Fruit fly (Drosophila melanogaster) whole organism, prepupa: Measurements from ENCODE around the gene Cks85A.

Source experiments
- CG11762 ChIP-seq: fragments of 200-800 bp; sonication (Bioruptor generic); optimal IDR thresholded peaks from 3 replicates; lab custom pipeline; 2016; ENCODE audit warnings: missing biosample characterization, missing genetic modification characterization; ENCODE audit not compliant: insufficient read depth
- CG16779 ChIP-seq: fragments of 200-800 bp; sonication (Bioruptor generic); optimal IDR thresholded peaks from 3 replicates; lab custom pipeline; 2017; ENCODE audit warnings: missing biosample characterization, mild to moderate bottlenecking, missing genetic modification characterization
- CG31627 ChIP-seq: fragments of 200-800 bp; sonication (Bioruptor generic); optimal IDR thresholded peaks from 3 replicates; lab custom pipeline; 2016; ENCODE audit warnings: missing biosample characterization, missing genetic modification characterization
- CG6163 ChIP-seq: fragments of 200-800 bp; sonication (Bioruptor generic); IDR thresholded peaks from 3 replicates; pipeline ENCODE4 v1.3.6; 2022; ENCODE audit warnings: missing biosample characterization, missing genetic modification characterization
- Eip75B ChIP-seq: fragments of 200-800 bp; sonication (Bioruptor generic); optimal IDR thresholded peaks from 3 replicates; lab custom pipeline; 2016; ENCODE audit warnings: missing biosample characterization, missing genetic modification characterization
- Ets96B ChIP-seq: fragments of 200-800 bp; optimal IDR thresholded peaks from 2 replicates; lab custom pipeline; 2019; ENCODE audit warnings: missing biosample characterization, mild to moderate bottlenecking, missing genetic modification characterization, moderate library complexity
- OdsH ChIP-seq: fragments of 200-800 bp; sonication (Bioruptor generic); optimal IDR thresholded peaks from 3 replicates; lab custom pipeline; 2016; ENCODE audit warnings: missing biosample characterization, missing genetic modification characterization
- Smox ChIP-seq: fragments of 200-800 bp; sonication (Bioruptor generic); optimal IDR thresholded peaks from 3 replicates; lab custom pipeline; 2016; ENCODE audit warnings: missing biosample characterization, missing genetic modification characterization
- Sox102F ChIP-seq: fragments of 200-800 bp; sonication (Bioruptor generic); optimal IDR thresholded peaks from 2 replicates; lab custom pipeline; 2016; ENCODE audit warnings: missing biosample characterization, mild to moderate bottlenecking, missing genetic modification characterization
- eg ChIP-seq: fragments of 200-800 bp; sonication (Bioruptor generic); IDR thresholded peaks from 3 replicates; pipeline ENCODE4 v1.3.6; 2022; ENCODE audit warnings: missing biosample characterization, missing genetic modification characterization

DNA sequence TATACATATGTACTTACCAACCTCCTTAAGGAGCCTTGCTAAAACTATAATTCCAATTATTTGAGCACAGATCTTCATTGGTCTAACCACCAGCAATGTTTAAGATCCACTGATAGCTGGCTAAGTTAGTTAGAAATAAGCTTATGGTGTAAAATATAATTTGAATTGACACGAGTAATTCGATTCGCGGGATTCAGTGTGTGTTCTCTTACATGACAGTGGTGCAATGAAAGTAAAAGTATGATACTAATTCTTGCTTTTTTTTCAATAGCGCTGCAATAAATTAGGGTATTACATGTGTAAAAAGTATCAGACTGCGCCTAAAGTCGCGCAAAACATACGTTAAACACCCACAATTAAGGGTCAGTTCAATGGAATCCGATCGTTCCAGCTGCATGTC lies 38.3 kb downstream of the Cks85A start, which contains the start of gene CG33325:
- TF ChIP-seq Smox (GFP tag; lab: Kevin White, UChicago) (no peak), CG11762 (GFP tag; lab: Kevin White, UChicago) (no peak), CG16779 (tag; lab: Kevin White, UChicago) (no peak), OdsH (no peak), CG6163 (GFP tag; lab: Robert Waterston, UW) (no peak), eg (no peak), CG31627 (GFP tag; lab: Kevin White, UChicago) (no peak), Eip75B (GFP tag; lab: Kevin White, UChicago) (no peak), Ets96B (tag; lab: Kevin White, UChicago) (no peak), Sox102F (no peak)
